Fruit fly (Drosophila melanogaster) whole organism, embryonic: ENCODE measurements around the gene mRpS11.
A peak's percentile ranks its signal among the peaks of the same experiment; 100 is the strongest.

ENCODE experiments used
- CG31388 ChIP-seq: fragments of 200-800 bp; sonication (Bioruptor generic); optimal IDR thresholded peaks from 2 replicates; lab custom pipeline; 2016; ENCODE audit warnings: missing biosample characterization, missing genetic modification characterization
- CG4404 ChIP-seq: fragments of 200-800 bp; sonication (Bioruptor generic); IDR thresholded peaks from 2 replicates; pipeline ENCODE4 v1.3.6; 2022; ENCODE audit warnings: missing biosample characterization, missing genetic modification characterization
- CG6689 ChIP-seq: fragments of 200-800 bp; sonication (Bioruptor generic); IDR thresholded peaks from 2 replicates; pipeline ENCODE4 v1.3.6; 2022; ENCODE audit warnings: missing biosample characterization, missing genetic modification characterization
- CG8359 ChIP-seq: fragments of 200-800 bp; sonication (Bioruptor generic); optimal IDR thresholded peaks from 2 replicates; lab custom pipeline; 2017; ENCODE audit warnings: missing biosample characterization, mild to moderate bottlenecking, missing genetic modification characterization, borderline replicate concordance
- Dp ChIP-seq: fragments of 200-800 bp; sonication (Bioruptor generic); optimal IDR thresholded peaks from 2 replicates; lab custom pipeline; 2018; ENCODE audit warnings: missing biosample characterization, mild to moderate bottlenecking, missing genetic modification characterization, moderate library complexity
- Jarid2 ChIP-seq: fragments of 200-800 bp; sonication (Bioruptor generic); optimal IDR thresholded peaks from 3 replicates; lab custom pipeline; 2017; ENCODE audit warnings: mild to moderate bottlenecking, missing biosample characterization, missing genetic modification reagents, missing genetic modification characterization
- ato ChIP-seq: fragments of 200-800 bp; sonication (Bioruptor generic); IDR thresholded peaks from 2 replicates; pipeline ENCODE4 v1.3.6; 2022; ENCODE audit warnings: missing biosample characterization, missing genetic modification characterization; ENCODE audit not compliant: partially characterized antibody
- dimm ChIP-seq: fragments of 200-800 bp; sonication (Bioruptor generic); IDR thresholded peaks from 2 replicates; pipeline ENCODE4 v1.3.6; 2022; ENCODE audit warnings: missing biosample characterization, missing genetic modification characterization
- fd64A ChIP-seq: fragments of 200-800 bp; sonication (Bioruptor generic); optimal IDR thresholded peaks from 3 replicates; lab custom pipeline; 2018; ENCODE audit warnings: missing biosample characterization, mild to moderate bottlenecking, missing genetic modification characterization
- psq ChIP-seq: fragments of 200-800 bp; sonication (Bioruptor generic); optimal IDR thresholded peaks from 2 replicates; lab custom pipeline; 2017; ENCODE audit warnings: missing biosample characterization, missing genetic modification characterization
- zfh2 ChIP-seq: fragments of 200-800 bp; sonication (Bioruptor generic); optimal IDR thresholded peaks from 2 replicates; lab custom pipeline; 2016; ENCODE audit warnings: missing biosample characterization, missing genetic modification characterization

dm6 chr3R:17056183-17056904 lies 16.2 kb upstream of the mRpS11 start:
- TF ChIP-seq Jarid2 (GFP tag; lab: Kevin White, UChicago): peak; percentile 15
- TF ChIP-seq CG8359: no peak
- TF ChIP-seq fd64A: no peak
- TF ChIP-seq ato (GFP tag; lab: Robert Waterston, UW): no peak
- no peak for TF ChIP-seq CG31388 (GFP tag; lab: Kevin White, UChicago)
- TF ChIP-seq CG4404: no peak
- peak; percentile 8 for TF ChIP-seq Dp (GFP tag; lab: Kevin White, UChicago)
- TF ChIP-seq zfh2 (GFP tag; lab: Kevin White, UChicago): no peak
- TF ChIP-seq dimm: no peak
- TF ChIP-seq CG6689 (GFP tag; lab: Robert Waterston, UW): no peak
- no peak for TF ChIP-seq psq (GFP tag; lab: Kevin White, UChicago)
